Fruit fly (Drosophila melanogaster) whole organism, wandering third instar larva: ENCODE results near the gene lectin-37Db.

Source experiments
- Abd-B ChIP-seq: fragments of >200 bp; optimal IDR thresholded peaks from 2 replicates; lab custom pipeline; 2017; ENCODE audit warnings: missing biosample characterization, missing genetic modification characterization
- Jra ChIP-seq: sonication (Bioruptor generic); optimal IDR thresholded peaks from 2 replicates; lab custom pipeline; 2016; ENCODE audit warnings: missing biosample characterization, missing genetic modification characterization
- Mio ChIP-seq: sonication (Bioruptor generic); optimal IDR thresholded peaks from 2 replicates; lab custom pipeline; 2016; ENCODE audit warnings: missing biosample characterization, missing genetic modification characterization
- Myc ChIP-seq: fragments of >200 bp; optimal IDR thresholded peaks from 2 replicates; lab custom pipeline; 2017
- N ChIP-seq: fragments of >200 bp; optimal IDR thresholded peaks from 2 replicates; lab custom pipeline; 2018; ENCODE audit warnings: missing biosample characterization, missing external identifiers, missing genetic modification characterization
- h ChIP-seq: fragments of 200-800 bp; sonication (Bioruptor generic); optimal IDR thresholded peaks from 3 replicates; lab custom pipeline; 2016; ENCODE audit warnings: missing biosample characterization, mild to moderate bottlenecking, missing genetic modification characterization
- pan ChIP-seq: fragments of >200 bp; optimal IDR thresholded peaks from 2 replicates; lab custom pipeline; 2017
- psq ChIP-seq: fragments of 200-800 bp; sonication (Bioruptor generic); optimal IDR thresholded peaks from 3 replicates; lab custom pipeline; 2017; ENCODE audit warnings: missing biosample characterization, mild to moderate bottlenecking, missing genetic modification characterization, moderate library complexity
- sv ChIP-seq: fragments of 200-800 bp; sonication (Bioruptor generic); optimal IDR thresholded peaks from 3 replicates; lab custom pipeline; 2016; ENCODE audit warnings: missing biosample characterization, missing genetic modification characterization
- usp ChIP-seq: fragments of >200 bp; optimal IDR thresholded peaks from 2 replicates; lab custom pipeline; 2017; ENCODE audit warnings: missing biosample characterization, missing genetic modification characterization
- woc ChIP-seq: sonication (Bioruptor generic); optimal IDR thresholded peaks from 2 replicates; lab custom pipeline; 2016; ENCODE audit warnings: missing biosample characterization, mild to moderate bottlenecking, missing genetic modification characterization

DNA sequence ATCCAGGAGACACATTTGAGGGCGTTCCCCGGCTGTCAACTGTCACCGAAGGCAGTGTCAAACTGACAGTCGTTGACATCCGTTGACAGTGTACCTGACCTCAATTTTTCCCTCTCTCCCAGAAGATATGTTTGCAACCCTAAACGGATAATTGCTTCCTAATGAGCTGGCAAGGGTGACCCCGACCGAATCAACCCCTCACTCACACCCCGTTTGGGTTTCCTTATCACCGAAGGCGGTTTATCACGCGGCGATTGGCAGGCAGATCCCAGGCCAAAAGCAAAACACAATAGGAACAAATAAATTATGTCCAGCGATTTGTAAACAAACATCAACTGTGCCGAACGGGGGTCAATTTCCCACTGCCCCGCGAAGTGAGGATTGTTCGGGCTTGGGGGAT is 40.5 kb downstream of the lectin-37Db start:
- TF ChIP-seq Myc (lab: Kevin White, UChicago) (no peak), woc (no peak), psq (no peak), h (GFP tag; lab: Kevin White, UChicago) (no peak), sv (GFP tag; lab: Kevin White, UChicago) (no peak), N (GFP tag; lab: Kevin White, UChicago) (no peak), Abd-B (GFP tag; lab: Kevin White, UChicago) (no peak), usp (GFP tag; lab: Kevin White, UChicago) (no peak), pan (lab: Kevin White, UChicago) (no peak), Jra (GFP tag; lab: Kevin White, UChicago) (no peak), Mio (GFP tag; lab: Kevin White, UChicago) (no peak)
